Worm (Caenorhabditis elegans): Measurements from ENCODE around the gene F23A7.4.

DNA sequence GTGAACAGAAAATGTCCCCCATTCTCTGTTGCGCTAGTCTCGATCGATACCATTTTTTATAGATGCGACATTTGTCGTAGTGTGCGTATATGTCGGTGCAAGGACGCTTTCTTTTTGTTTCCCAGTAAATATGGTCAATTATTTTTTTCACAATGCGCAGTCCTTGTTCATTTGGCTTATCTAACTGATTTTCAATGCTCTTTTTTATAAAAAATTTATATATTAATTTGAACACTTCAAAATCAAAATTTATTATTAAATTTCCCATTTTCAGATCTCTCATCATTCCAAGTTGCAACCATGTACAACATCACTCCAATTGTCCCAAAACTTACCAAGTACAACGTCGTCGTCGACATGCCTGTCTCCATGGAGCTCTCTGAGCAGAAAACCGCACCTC is 4.7 kb downstream of the F23A7.4 start, which contains the start of gene F23A7.1:
- TF ChIP-seq nhr-76 (tag; optimal IDR thresholded peaks at IDR 0.05) (no peak), bed-3 (GFP tag; optimal IDR thresholded peaks at IDR 0.05) (no peak), zip-8 (tag; optimal IDR thresholded peaks at IDR 0.05) (no peak), unc-39 (tag; optimal IDR thresholded peaks at IDR 0.05) (no peak), ztf-11 (tag; optimal IDR thresholded peaks at IDR 0.05) (no peak), lin-13 (tag; optimal IDR thresholded peaks at IDR 0.05) (no peak), nhr-28 (tag; optimal IDR thresholded peaks at IDR 0.05) (no peak), ham-2 (GFP tag; optimal IDR thresholded peaks at IDR 0.05) (no peak), nhr-237 (tag; optimal IDR thresholded peaks at IDR 0.05) (no peak)
